Worm (Caenorhabditis elegans) whole organism, late embryonic: ENCODE measurements around the gene bus-8A.

ENCODE experiments used
- C08G9.2 ChIP-seq: sonication (generic microtip); optimal IDR thresholded peaks from 2 replicates; lab custom pipeline; 2016; ENCODE audit warnings: mild to moderate bottlenecking, missing genetic modification characterization, moderate library complexity, missing compliant biosample characterization
- C38D4.7 ChIP-seq: fragments of 200-800 bp; sonication (Bioruptor generic); optimal IDR thresholded peaks from 2 replicates; lab custom pipeline; 2018; ENCODE audit warnings: mild to moderate bottlenecking, missing genetic modification characterization, moderate library complexity, missing compliant biosample characterization
- K09A11.1 ChIP-seq: sonication (generic microtip); optimal IDR thresholded peaks from 2 replicates; lab custom pipeline; 2017; ENCODE audit warnings: antibody characterized with exemption, mild to moderate bottlenecking, missing genetic modification characterization, missing compliant biosample characterization; ENCODE audit not compliant: insufficient read depth
- Y22D7AL.16 ChIP-seq: sonication (generic microtip); optimal IDR thresholded peaks from 2 replicates; lab custom pipeline; 2016; ENCODE audit warnings: missing genetic modification characterization, missing compliant biosample characterization
- ceh-14 ChIP-seq: sonication (generic microtip); optimal IDR thresholded peaks from 2 replicates; lab custom pipeline; 2016; ENCODE audit warnings: missing genotype, missing genetic modification characterization, missing compliant biosample characterization
- ceh-18 ChIP-seq: sonication (generic microtip); optimal IDR thresholded peaks from 2 replicates; lab custom pipeline; 2016; ENCODE audit warnings: missing genetic modification characterization, missing compliant biosample characterization
- ceh-2 ChIP-seq: sonication (generic microtip); optimal IDR thresholded peaks from 2 replicates; lab custom pipeline; 2016; ENCODE audit warnings: missing genotype, missing genetic modification characterization, missing compliant biosample characterization
- ceh-22 ChIP-seq: sonication (generic microtip); optimal IDR thresholded peaks from 2 replicates; lab custom pipeline; 2017; ENCODE audit warnings: missing biosample characterization, missing genetic modification characterization
- ceh-24 ChIP-seq: sonication (generic microtip); optimal IDR thresholded peaks from 2 replicates; lab custom pipeline; 2016; ENCODE audit warnings: mild to moderate bottlenecking, missing genetic modification characterization, missing compliant biosample characterization
- ceh-31 ChIP-seq: sonication (generic microtip); optimal IDR thresholded peaks from 2 replicates; lab custom pipeline; 2016; ENCODE audit warnings: missing genetic modification characterization, missing compliant biosample characterization
- ceh-45 ChIP-seq: fragments of 200-800 bp; sonication (Bioruptor generic); IDR thresholded peaks from 2 replicates; pipeline ENCODE4 v1.3.6; 2022; ENCODE audit warnings: missing genetic modification reagents, missing genetic modification characterization, missing compliant biosample characterization
- ceh-6 ChIP-seq: fragments of 200-800 bp; sonication (Bioruptor generic); optimal IDR thresholded peaks from 2 replicates; lab custom pipeline; 2018; ENCODE audit warnings: mild to moderate bottlenecking, missing genetic modification characterization, missing compliant biosample characterization
- ceh-9 ChIP-seq: sonication (generic microtip); optimal IDR thresholded peaks from 2 replicates; lab custom pipeline; 2016; ENCODE audit warnings: mild to moderate bottlenecking, missing genetic modification characterization, inconsistent platforms, missing compliant biosample characterization
- dmd-4 ChIP-seq: sonication (generic microtip); optimal IDR thresholded peaks from 2 replicates; lab custom pipeline; 2016; ENCODE audit warnings: borderline replicate concordance, missing genetic modification characterization, missing compliant biosample characterization
- dve-1 ChIP-seq: sonication (generic microtip); optimal IDR thresholded peaks from 2 replicates; lab custom pipeline; 2017; ENCODE audit warnings: antibody characterized with exemption, mild to moderate bottlenecking, missing genetic modification characterization, missing compliant biosample characterization
- elt-2 ChIP-seq: sonication (generic microtip); optimal IDR thresholded peaks from 2 replicates; lab custom pipeline; 2016; ENCODE audit warnings: missing genetic modification reagents, missing genetic modification characterization, missing compliant biosample characterization
- fkh-10 ChIP-seq: fragments of 150-350 bp; optimal IDR thresholded peaks from 2 replicates; lab custom pipeline; 2014; ENCODE audit warnings: missing biosample characterization, missing genetic modification reagents, missing genetic modification characterization
- hlh-13 ChIP-seq: fragments of 200-800 bp; sonication (Bioruptor generic); optimal IDR thresholded peaks from 2 replicates; lab custom pipeline; 2018; ENCODE audit warnings: mild to moderate bottlenecking, missing genetic modification characterization, missing compliant biosample characterization
- hlh-15 ChIP-seq: sonication (generic microtip); optimal IDR thresholded peaks from 2 replicates; lab custom pipeline; 2016; ENCODE audit warnings: missing genetic modification characterization, missing compliant biosample characterization
- hlh-30 ChIP-seq: sonication (generic microtip); optimal IDR thresholded peaks from 2 replicates; lab custom pipeline; 2017; ENCODE audit warnings: antibody characterized with exemption, missing genetic modification characterization, missing compliant biosample characterization; ENCODE audit not compliant: insufficient read depth
- hlh-6 ChIP-seq: sonication (generic microtip); optimal IDR thresholded peaks from 2 replicates; lab custom pipeline; 2016; ENCODE audit warnings: missing genotype, missing genetic modification characterization, missing compliant biosample characterization
- lim-6 ChIP-seq: sonication (generic microtip); optimal IDR thresholded peaks from 2 replicates; lab custom pipeline; 2016; ENCODE audit warnings: missing genetic modification characterization, missing compliant biosample characterization
- mec-3 ChIP-seq: sonication (generic microtip); optimal IDR thresholded peaks from 2 replicates; lab custom pipeline; 2016; ENCODE audit warnings: borderline replicate concordance, missing genetic modification characterization, missing compliant biosample characterization
- nhr-11 ChIP-seq: fragments of 150-350 bp; optimal IDR thresholded peaks from 2 replicates; lab custom pipeline; 2014; ENCODE audit warnings: missing biosample characterization, missing genetic modification characterization
- npax-4 ChIP-seq: sonication (generic microtip); optimal IDR thresholded peaks from 2 replicates; lab custom pipeline; 2016; ENCODE audit warnings: missing genetic modification characterization, missing compliant biosample characterization
- pag-3 ChIP-seq: sonication (generic microtip); optimal IDR thresholded peaks from 2 replicates; lab custom pipeline; 2016; ENCODE audit warnings: missing compliant biosample characterization, missing genetic modification characterization, borderline replicate concordance
- pat-9 ChIP-seq: fragments of 200-800 bp; sonication (Bioruptor generic); optimal IDR thresholded peaks from 2 replicates; lab custom pipeline; 2018; ENCODE audit warnings: mild to moderate bottlenecking, missing genetic modification characterization, moderate library complexity, missing compliant biosample characterization
- pax-1 ChIP-seq: fragments of 150-350 bp; optimal IDR thresholded peaks from 2 replicates; lab custom pipeline; 2014; ENCODE audit warnings: missing biosample characterization, missing genetic modification characterization
- pha-4 ChIP-seq: fragments of 150-350 bp; optimal IDR thresholded peaks from 2 replicates; lab custom pipeline; 2018; ENCODE audit warnings: missing biosample characterization, missing genetic modification reagents, missing genetic modification characterization
- pqm-1 ChIP-seq: sonication (generic microtip); optimal IDR thresholded peaks from 2 replicates; lab custom pipeline; 2016; ENCODE audit warnings: missing genetic modification characterization, missing compliant biosample characterization
- pros-1 ChIP-seq: fragments of 150-350 bp; optimal IDR thresholded peaks from 2 replicates; lab custom pipeline; 2014; ENCODE audit warnings: missing biosample characterization, missing genetic modification reagents, missing genetic modification characterization
- ref-2 ChIP-seq: sonication (generic microtip); optimal IDR thresholded peaks from 2 replicates; lab custom pipeline; 2016; ENCODE audit warnings: missing genetic modification characterization, missing compliant biosample characterization
- sdc-2 ChIP-seq: sonication (generic microtip); optimal IDR thresholded peaks from 2 replicates; lab custom pipeline; 2016; ENCODE audit warnings: missing genotype, missing genetic modification characterization, missing compliant biosample characterization
- sox-2 ChIP-seq: fragments of 200-800 bp; sonication (Bioruptor generic); IDR thresholded peaks from 2 replicates; pipeline ENCODE4 v1.3.6; 2022; ENCODE audit warnings: missing genetic modification reagents, missing genetic modification characterization, missing compliant biosample characterization
- tbx-7 ChIP-seq: sonication (generic microtip); optimal IDR thresholded peaks from 2 replicates; lab custom pipeline; 2016; ENCODE audit warnings: missing genotype, missing genetic modification characterization, missing compliant biosample characterization
- ttx-3 ChIP-seq: sonication (generic microtip); optimal IDR thresholded peaks from 2 replicates; lab custom pipeline; 2016; ENCODE audit warnings: missing genetic modification reagents, missing genetic modification characterization, missing compliant biosample characterization
- unc-55 ChIP-seq: sonication (generic microtip); optimal IDR thresholded peaks from 2 replicates; lab custom pipeline; 2017; ENCODE audit warnings: missing biosample characterization, missing genetic modification reagents, missing genetic modification characterization
- ztf-16 ChIP-seq: sonication (generic microtip); optimal IDR thresholded peaks from 2 replicates; lab custom pipeline; 2017; ENCODE audit warnings: missing genetic modification characterization, missing compliant biosample characterization

Gene bus-8A

ce11 chrX:5492820-5493382, at the start of gene bus-8A, which contains the start of gene bus-8B:
bus-8A (plus strand) TSS chrX:5492915.
bus-8B (plus strand) TSS chrX:5493332.
- TF ChIP-seq sdc-2 (no peak), pros-1 (tag; lab: Kevin White, UChicago) (no peak), fkh-10 (GFP tag; lab: Kevin White, UChicago) (no peak), pha-4 (tag; lab: Kevin White, UChicago) (no peak), dmd-4 (tag; lab: Kevin White, UChicago) (no peak), unc-55 (no peak), ceh-6 (no peak), hlh-15 (tag; lab: Kevin White, UChicago) (no peak)
- TF ChIP-seq, all 69 proteins: peak for 0

ce11 chrX:5444863-5445262, 47.9 kb upstream of the bus-8A start, which contains the start of gene itm-2:
itm-2 (plus strand) TSS chrX:5445163.
- TF ChIP-seq hlh-15 (tag; lab: Kevin White, UChicago) = no peak
- TF ChIP-seq K09A11.1 (tag; lab: Kevin White, UChicago) = no peak
- no peak for TF ChIP-seq ceh-14 (tag; lab: Kevin White, UChicago)
- TF ChIP-seq ceh-9 (tag; lab: Kevin White, UChicago) = no peak
- TF ChIP-seq ceh-45 = no peak
- TF ChIP-seq ceh-22 (tag; lab: Kevin White, UChicago) = no peak
- no peak for TF ChIP-seq tbx-7 (tag; lab: Kevin White, UChicago)
- no peak for TF ChIP-seq ceh-31 (tag; lab: Kevin White, UChicago)
- TF ChIP-seq ceh-6 = no peak
- TF ChIP-seq ztf-16 = no peak
- no peak for TF ChIP-seq hlh-13 (GFP tag; lab: Kevin White, UChicago)
- TF ChIP-seq ref-2 (tag; lab: Kevin White, UChicago) = no peak
- TF ChIP-seq ceh-18 = no peak
- no peak for TF ChIP-seq ceh-2 (tag; lab: Kevin White, UChicago)
- no peak for TF ChIP-seq mec-3 (tag; lab: Kevin White, UChicago)
- TF ChIP-seq sox-2 (GFP tag; lab: Robert Waterston, UW) = no peak

- TF ChIP-seq ceh-6 = no peak
- TF ChIP-seq pat-9 (tag; lab: Kevin White, UChicago) = no peak
- no peak for TF ChIP-seq nhr-11 (tag; lab: Kevin White, UChicago)
- no peak for TF ChIP-seq ttx-3 (tag; lab: Kevin White, UChicago)
- no peak for TF ChIP-seq fkh-10 (GFP tag; lab: Kevin White, UChicago)
- TF ChIP-seq pax-1 = no peak
- no peak for TF ChIP-seq pqm-1 (tag; lab: Kevin White, UChicago)
- TF ChIP-seq ref-2 (tag; lab: Kevin White, UChicago) = no peak
- TF ChIP-seq mec-3 (tag; lab: Kevin White, UChicago) = no peak
- TF ChIP-seq npax-4 = no peak
These were observed 45.3 kb upstream of the bus-8A start for ce11 chrX:5447381-5447780.

- no peak for TF ChIP-seq C08G9.2
- TF ChIP-seq dve-1 (tag; lab: Kevin White, UChicago) = no peak
- TF ChIP-seq sox-2 (GFP tag; lab: Robert Waterston, UW) = no peak
- no peak for TF ChIP-seq lim-6 (tag; lab: Kevin White, UChicago)
- TF ChIP-seq C38D4.7 = no peak
- no peak for TF ChIP-seq pag-3 (tag; lab: Kevin White, UChicago)
- no peak for TF ChIP-seq elt-2 (tag; lab: Kevin White, UChicago)
- TF ChIP-seq pha-4 (tag; lab: Kevin White, UChicago) = no peak
- no peak for TF ChIP-seq hlh-15 (tag; lab: Kevin White, UChicago)
- TF ChIP-seq K09A11.1 (tag; lab: Kevin White, UChicago) = no peak
- TF ChIP-seq hlh-6 (tag; lab: Kevin White, UChicago) = no peak
- TF ChIP-seq pat-9 (tag; lab: Kevin White, UChicago) = no peak
- no peak for TF ChIP-seq hlh-13 (GFP tag; lab: Kevin White, UChicago)
- TF ChIP-seq ceh-24 (tag; lab: Kevin White, UChicago) = no peak
- TF ChIP-seq dmd-4 (tag; lab: Kevin White, UChicago) = no peak
- TF ChIP-seq Y22D7AL.16 = no peak
- no peak for TF ChIP-seq sdc-2
- TF ChIP-seq hlh-30 (tag; lab: Kevin White, UChicago) = no peak
- TF ChIP-seq, all 69 proteins: peak for 0
These were observed 44.8 kb upstream of the bus-8A start, which contains the start of gene C25F6.8 for ce11 chrX:5447941-5448340. C25F6.8 (plus strand) TSS chrX:5448241.
